Fruit fly (Drosophila melanogaster): ENCODE data around the gene RpS13.
A peak's percentile ranks its signal among the peaks of the same experiment; 100 is the strongest.

RpS13 gene

DNA sequence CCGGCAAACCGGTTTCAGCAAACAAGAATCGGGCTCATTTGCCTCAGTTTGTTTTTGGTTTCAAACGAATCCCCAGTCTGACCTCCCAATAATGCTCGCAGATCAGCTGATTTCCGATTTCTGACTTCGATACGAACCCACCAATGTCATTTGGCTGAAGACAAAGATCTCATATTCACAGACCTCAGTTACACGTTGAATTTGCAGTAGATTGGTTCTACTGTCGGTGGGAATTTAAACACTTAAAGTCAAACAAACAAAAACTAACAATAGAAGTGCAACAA is 37.2 kb downstream of the RpS13 start, which contains the start of gene CG14275:
Gene CG14275, plus strand, starts transcription at position 185 of the 284 bp plus-strand sequence.
- TF ChIP-seq peb (GFP tag; IDR thresholded peaks at IDR 0.05) (no peak), sob (GFP tag; IDR thresholded peaks at IDR 0.05) (no peak), Adf1 (GFP tag; IDR thresholded peaks at IDR 0.05) (no peak), CG11723 (GFP tag; optimal IDR thresholded peaks at IDR 0.05) (no peak), CG42726 (GFP tag; IDR thresholded peaks at IDR 0.05; ENCODE audit: partially characterized antibody) (no peak), chinmo (GFP tag; IDR thresholded peaks at IDR 0.05; ENCODE audit: partially characterized antibody) (0 out of 4 replicates have a peak, but pooled peaks have one; percentile 4), CG5245 (GFP tag; optimal IDR thresholded peaks at IDR 0.05) (no peak), CG13894 (tag; optimal IDR thresholded peaks at IDR 0.05) (peak; percentile 36), wek (GFP tag; optimal IDR thresholded peaks at IDR 0.05) (no peak), crp (GFP tag; optimal IDR thresholded peaks at IDR 0.05) (peak in 1 of 2 experiments; percentile 11)

- no peak for TF ChIP-seq zen2 (GFP tag; IDR thresholded peaks at IDR 0.05; ENCODE audit: partially characterized antibody)
- TF ChIP-seq chn (GFP tag; optimal IDR thresholded peaks at IDR 0.05): no peak
- TF ChIP-seq ato (GFP tag; IDR thresholded peaks at IDR 0.05; ENCODE audit: partially characterized antibody): no peak
- TF ChIP-seq hbn (GFP tag; IDR thresholded peaks at IDR 0.05; ENCODE audit: partially characterized antibody): no peak
- TF ChIP-seq ewg (GFP tag; optimal IDR thresholded peaks at IDR 0.05): no peak
- TF ChIP-seq Hr39 (optimal IDR thresholded peaks at IDR 0.05): no peak
- no peak for TF ChIP-seq CG4617 (GFP tag; optimal IDR thresholded peaks at IDR 0.05; ENCODE audit: borderline replicate concordance)
- TF ChIP-seq CG6854 (GFP tag; optimal IDR thresholded peaks at IDR 0.05): no peak
- no peak for TF ChIP-seq CG17802 (tag; optimal IDR thresholded peaks at IDR 0.05)
- TF ChIP-seq eve (GFP tag; optimal IDR thresholded peaks at IDR 0.05): no peak
- no peak for TF ChIP-seq Bdp1 (GFP tag; optimal IDR thresholded peaks at IDR 0.05)
- no peak for TF ChIP-seq cad (GFP tag; optimal IDR thresholded peaks at IDR 0.05)
- peak; percentile 1 for TF ChIP-seq tap (tag; optimal IDR thresholded peaks at IDR 0.05)
- no peak for TF ChIP-seq sens-2 (GFP tag; IDR thresholded peaks at IDR 0.05)
- TF ChIP-seq CG6791 (GFP tag; IDR thresholded peaks at IDR 0.05; ENCODE audit: partially characterized antibody): no peak
- no peak for TF ChIP-seq CG11723 (GFP tag; optimal IDR thresholded peaks at IDR 0.05)
- peak; percentile 40 for TF ChIP-seq CG2712 (tag; optimal IDR thresholded peaks at IDR 0.05)
- TF ChIP-seq CG8281 (tag; optimal IDR thresholded peaks at IDR 0.05): no peak
- no peak for TF ChIP-seq Tbp (GFP tag; optimal IDR thresholded peaks at IDR 0.05)
- TF ChIP-seq Dip2 (GFP tag; IDR thresholded peaks at IDR 0.05): no peak
- no peak for TF ChIP-seq CG2129 (GFP tag; IDR thresholded peaks at IDR 0.05; ENCODE audit: partially characterized antibody)
- TF ChIP-seq fu2 (GFP tag; optimal IDR thresholded peaks at IDR 0.05): no peak
- no peak for TF ChIP-seq Elba2 (GFP tag; optimal IDR thresholded peaks at IDR 0.05)
- TF ChIP-seq MTF-1 (GFP tag; optimal IDR thresholded peaks at IDR 0.05; ENCODE audit: borderline replicate concordance): no peak
- no peak for TF ChIP-seq Camta (GFP tag; optimal IDR thresholded peaks at IDR 0.05)
- TF ChIP-seq CG9797 (GFP tag; optimal IDR thresholded peaks at IDR 0.05): no peak
- TF ChIP-seq HLH4C (GFP tag; IDR thresholded peaks at IDR 0.05; ENCODE audit: partially characterized antibody): no peak
- TF ChIP-seq ssp (GFP tag; IDR thresholded peaks at IDR 0.05): no peak
- no peak; the same call in 2 of the 3 replicates for TF ChIP-seq B-H1 (GFP tag; IDR thresholded peaks at IDR 0.05)
- no peak for TF ChIP-seq nerfin-1 (tag; optimal IDR thresholded peaks at IDR 0.05)
- TF ChIP-seq Deaf1 (tag; optimal IDR thresholded peaks at IDR 0.05): no peak
- peak; percentile 50 for TF ChIP-seq dmrt99B (tag; optimal IDR thresholded peaks at IDR 0.05)
- TF ChIP-seq sens (GFP tag): peak; percentile 18
- no peak for TF ChIP-seq gce (GFP tag; IDR thresholded peaks at IDR 0.05)
- no peak for TF ChIP-seq CG7928 (GFP tag; optimal IDR thresholded peaks at IDR 0.05)
- no peak for TF ChIP-seq so (GFP tag; IDR thresholded peaks at IDR 0.05)
- no peak for TF ChIP-seq CG6689 (GFP tag; IDR thresholded peaks at IDR 0.05)
- TF ChIP-seq Atf6 (GFP tag; IDR thresholded peaks at IDR 0.05): no peak
- TF ChIP-seq gfzf (GFP tag; optimal IDR thresholded peaks at IDR 0.05): no peak
These were observed 37.8 kb downstream of the RpS13 start for dm6 chr2L:8326414-8327271.

All from whole organism, embryonic.